Fruit fly (Drosophila melanogaster) whole organism, wandering third instar larva: ENCODE measurements around the gene CG6094.

Source experiments
- HLH106 ChIP-seq: fragments of 200-800 bp; optimal IDR thresholded peaks from 3 replicates; lab custom pipeline; 2019; ENCODE audit warnings: missing biosample characterization, mild to moderate bottlenecking, missing genetic modification characterization, moderate library complexity
- br ChIP-seq: fragments of 200-800 bp; sonication (Bioruptor generic); optimal IDR thresholded peaks from 2 replicates; lab custom pipeline; 2016; ENCODE audit warnings: missing biosample characterization, missing genetic modification characterization
- dmrt93B ChIP-seq: fragments of 200-800 bp; sonication (Bioruptor generic); optimal IDR thresholded peaks from 2 replicates; lab custom pipeline; 2018; ENCODE audit warnings: missing biosample characterization, mild to moderate bottlenecking, missing genetic modification characterization
- ey ChIP-seq: fragments of 200-800 bp; sonication (Bioruptor generic); optimal IDR thresholded peaks from 2 replicates; lab custom pipeline; 2016; ENCODE audit warnings: missing biosample characterization, missing genetic modification characterization

- TF ChIP-seq HLH106 (tag; lab: Kevin White, UChicago) (no peak), dmrt93B (GFP tag; lab: Kevin White, UChicago) (no peak), ey (no peak), br (GFP tag; lab: Kevin White, UChicago) (no peak)
These were observed 3.2 kb downstream of the CG6094 start, which contains the start of gene CG7384 for dm6 chr2L:10510088-10510487.
